Fruit fly (Drosophila melanogaster) whole organism, embryonic: ENCODE results near the gene Ac78C.

ENCODE experiments used
- Awh ChIP-seq: fragments of 200-800 bp; sonication (Bioruptor generic); IDR thresholded peaks from 2 replicates; pipeline ENCODE4, ENCODE4 v1.3.6; 2022; ENCODE audit warnings: missing biosample characterization, missing genetic modification characterization
- Blimp-1 ChIP-seq: fragments of 200-800 bp; sonication (Bioruptor generic); optimal IDR thresholded peaks from 3 replicates; lab custom pipeline; 2018; ENCODE audit warnings: missing biosample characterization, missing genetic modification characterization, mild to moderate bottlenecking, moderate library complexity, missing genetic modification reagents
- CG1024 ChIP-seq: fragments of 200-800 bp; sonication (Bioruptor generic); IDR thresholded peaks from 2 replicates; pipeline ENCODE4 v1.3.6; 2022; ENCODE audit warnings: missing biosample characterization, missing genetic modification characterization
- CG11085 ChIP-seq: fragments of 200-800 bp; sonication (Bioruptor generic); IDR thresholded peaks from 2 replicates; pipeline ENCODE4 v1.3.6; 2022; ENCODE audit warnings: missing biosample characterization, missing genetic modification characterization
- CG11504 ChIP-seq: fragments of 200-800 bp; sonication (Bioruptor generic); optimal IDR thresholded peaks from 3 replicates; lab custom pipeline; 2019; ENCODE audit warnings: missing biosample characterization, mild to moderate bottlenecking, missing genetic modification characterization, moderate library complexity
- CG13775 ChIP-seq: fragments of 200-800 bp; sonication (Bioruptor generic); optimal IDR thresholded peaks from 3 replicates; lab custom pipeline; 2017; ENCODE audit warnings: missing biosample characterization, mild to moderate bottlenecking, missing genetic modification characterization
- CG13894 ChIP-seq: fragments of 200-800 bp; sonication (Bioruptor generic); optimal IDR thresholded peaks from 3 replicates; lab custom pipeline; 2018; ENCODE audit warnings: missing biosample characterization, mild to moderate bottlenecking, missing genetic modification characterization, moderate library complexity
- CG14667 ChIP-seq: fragments of 200-800 bp; sonication (Bioruptor generic); IDR thresholded peaks from 2 replicates; pipeline ENCODE4 v1.3.6; 2022; ENCODE audit warnings: missing biosample characterization, missing genetic modification characterization
- CG1529 ChIP-seq: fragments of 200-800 bp; sonication (Bioruptor generic); optimal IDR thresholded peaks from 3 replicates; lab custom pipeline; 2018; ENCODE audit warnings: missing biosample characterization, missing genetic modification characterization
- CG15696 ChIP-seq: fragments of 200-800 bp; sonication (Bioruptor generic); optimal IDR thresholded peaks from 2 replicates; lab custom pipeline; 2019; ENCODE audit warnings: missing biosample characterization, mild to moderate bottlenecking, missing genetic modification characterization, moderate library complexity
- CG1602 ChIP-seq: fragments of 200-800 bp; sonication (Bioruptor generic); optimal IDR thresholded peaks from 3 replicates; lab custom pipeline; 2016; ENCODE audit warnings: missing biosample characterization, missing genetic modification characterization
- CG2116 ChIP-seq: fragments of 200-800 bp; sonication (Bioruptor generic); optimal IDR thresholded peaks from 3 replicates; lab custom pipeline; 2018; ENCODE audit warnings: missing biosample characterization, mild to moderate bottlenecking, missing genetic modification characterization
- CG2875 ChIP-seq: fragments of 200-800 bp; sonication (Bioruptor generic); optimal IDR thresholded peaks from 2 replicates; lab custom pipeline; 2017; ENCODE audit warnings: missing biosample characterization, mild to moderate bottlenecking, missing genetic modification characterization, missing genetic modification reagents
- CG3281 ChIP-seq: fragments of 200-800 bp; sonication (Bioruptor generic); optimal IDR thresholded peaks from 3 replicates; lab custom pipeline; 2017; ENCODE audit warnings: missing biosample characterization, mild to moderate bottlenecking, missing genetic modification characterization
- CG33213 ChIP-seq: fragments of 200-800 bp; sonication (Bioruptor generic); optimal IDR thresholded peaks from 3 replicates; lab custom pipeline; 2016; ENCODE audit warnings: missing biosample characterization, missing genetic modification characterization
- CG3838 ChIP-seq: fragments of 200-800 bp; sonication (Bioruptor generic); optimal IDR thresholded peaks from 3 replicates; lab custom pipeline; 2016; ENCODE audit warnings: missing biosample characterization, missing genetic modification characterization
- CG3847 ChIP-seq: fragments of 200-800 bp; sonication (Bioruptor generic); IDR thresholded peaks from 2 replicates; pipeline ENCODE4 v1.3.6; 2022; ENCODE audit warnings: missing biosample characterization, missing genetic modification characterization
- CG8290 ChIP-seq, 3 experiments: fragments of 200-800 bp; sonication (Bioruptor generic); optimal IDR thresholded peaks; 2 replicates each; lab custom pipeline; 2016 to 2019; ENCODE audit warnings: missing biosample characterization in 3 of 3, missing genetic modification characterization in 3 of 3, mild to moderate bottlenecking in 2 of 3, moderate library complexity in 1 of 3
- CG8359 ChIP-seq: fragments of 200-800 bp; sonication (Bioruptor generic); optimal IDR thresholded peaks from 2 replicates; lab custom pipeline; 2017; ENCODE audit warnings: missing biosample characterization, mild to moderate bottlenecking, missing genetic modification characterization, borderline replicate concordance
- CG8924 ChIP-seq: fragments of 200-800 bp; optimal IDR thresholded peaks from 3 replicates; lab custom pipeline; 2019; ENCODE audit warnings: missing biosample characterization, mild to moderate bottlenecking, missing genetic modification characterization, moderate library complexity
- CG8944 ChIP-seq: fragments of 200-800 bp; sonication (Bioruptor generic); optimal IDR thresholded peaks from 3 replicates; lab custom pipeline; 2016; ENCODE audit warnings: missing biosample characterization, missing genetic modification characterization
- CG9727 ChIP-seq: fragments of 200-800 bp; sonication (Bioruptor generic); optimal IDR thresholded peaks from 3 replicates; lab custom pipeline; 2017; ENCODE audit warnings: missing biosample characterization, mild to moderate bottlenecking, missing genetic modification characterization
- D19A ChIP-seq: fragments of 200-800 bp; optimal IDR thresholded peaks from 3 replicates; lab custom pipeline; 2019; ENCODE audit warnings: missing biosample characterization, mild to moderate bottlenecking, missing genetic modification characterization, moderate library complexity
- Dp ChIP-seq: fragments of 200-800 bp; sonication (Bioruptor generic); optimal IDR thresholded peaks from 2 replicates; lab custom pipeline; 2018; ENCODE audit warnings: missing biosample characterization, mild to moderate bottlenecking, missing genetic modification characterization, moderate library complexity
- HLH54F ChIP-seq: fragments of 200-800 bp; sonication (Bioruptor generic); optimal IDR thresholded peaks from 3 replicates; lab custom pipeline; 2016; ENCODE audit warnings: missing biosample characterization, missing genetic modification characterization
- Hand ChIP-seq: fragments of 200-800 bp; sonication (Bioruptor generic); optimal IDR thresholded peaks from 2 replicates; lab custom pipeline; 2017; ENCODE audit warnings: mild to moderate bottlenecking, missing biosample characterization, missing genetic modification reagents, missing genetic modification characterization
- Hr51 ChIP-seq, 2 experiments: fragments of 200-800 bp; sonication (Bioruptor generic); optimal IDR thresholded peaks; 2 replicates in 1 of 2; 3 replicates in 1 of 2; lab custom pipeline; 2016 to 2018; ENCODE audit warnings: missing biosample characterization in 2 of 2, missing genetic modification characterization in 2 of 2, mild to moderate bottlenecking in 1 of 2, moderate library complexity in 1 of 2
- Meics ChIP-seq: fragments of 200-800 bp; sonication (Bioruptor generic); optimal IDR thresholded peaks from 2 replicates; lab custom pipeline; 2017; ENCODE audit warnings: missing biosample characterization, mild to moderate bottlenecking, missing genetic modification characterization
- Poxn ChIP-seq: fragments of 200-800 bp; sonication (Bioruptor generic); IDR thresholded peaks from 2 replicates; pipeline ENCODE4 v1.3.6; 2022; ENCODE audit warnings: missing biosample characterization, missing genetic modification characterization
- Scr ChIP-seq: fragments of 200-800 bp; sonication (Bioruptor generic); IDR thresholded peaks from 2 replicates; pipeline ENCODE4 v1.3.6; 2022; ENCODE audit warnings: missing biosample characterization, missing genetic modification characterization; ENCODE audit not compliant: partially characterized antibody
- Tbp ChIP-seq: fragments of >200 bp; optimal IDR thresholded peaks from 2 replicates; lab custom pipeline; 2018; ENCODE audit warnings: missing biosample characterization, missing genetic modification characterization
- Vsx1 ChIP-seq: fragments of 200-800 bp; sonication (Bioruptor generic); optimal IDR thresholded peaks from 2 replicates; lab custom pipeline; 2017; ENCODE audit warnings: missing biosample characterization, mild to moderate bottlenecking, missing genetic modification characterization, missing genetic modification reagents
- Xrp1 ChIP-seq: fragments of 200-800 bp; sonication (Bioruptor generic); IDR thresholded peaks from 2 replicates; pipeline ENCODE4 v1.3.6; 2022; ENCODE audit warnings: missing biosample characterization, missing genetic modification characterization
- abd-A ChIP-seq: fragments of 200-800 bp; sonication (Bioruptor generic); optimal IDR thresholded peaks from 3 replicates; lab custom pipeline; 2019; ENCODE audit warnings: missing biosample characterization, mild to moderate bottlenecking, missing genetic modification characterization, moderate library complexity
- ac ChIP-seq: fragments of 200-800 bp; sonication (Bioruptor generic); optimal IDR thresholded peaks from 3 replicates; lab custom pipeline; 2017; ENCODE audit warnings: missing biosample characterization, mild to moderate bottlenecking, missing genetic modification characterization
- ato ChIP-seq: fragments of 200-800 bp; sonication (Bioruptor generic); IDR thresholded peaks from 2 replicates; pipeline ENCODE4 v1.3.6; 2022; ENCODE audit warnings: missing biosample characterization, missing genetic modification characterization; ENCODE audit not compliant: partially characterized antibody
- cad ChIP-seq: fragments of >200 bp; optimal IDR thresholded peaks from 2 replicates; lab custom pipeline; 2017; ENCODE audit warnings: missing biosample characterization, missing genetic modification characterization
- chinmo ChIP-seq: fragments of 200-800 bp; sonication (Bioruptor generic); IDR thresholded peaks from 4 replicates; pipeline ENCODE4 v1.3.6; 2022; ENCODE audit warnings: missing biosample characterization, missing genetic modification characterization; ENCODE audit not compliant: partially characterized antibody
- dmrt99B ChIP-seq: fragments of 200-800 bp; sonication (Bioruptor generic); optimal IDR thresholded peaks from 2 replicates; lab custom pipeline; 2018; ENCODE audit warnings: missing biosample characterization, mild to moderate bottlenecking, missing genetic modification characterization, moderate library complexity
- gcm2 ChIP-seq: fragments of 200-800 bp; sonication (Bioruptor generic); optimal IDR thresholded peaks from 2 replicates; lab custom pipeline; 2016; ENCODE audit warnings: missing biosample characterization, missing genetic modification characterization
- kah ChIP-seq: fragments of 200-800 bp; sonication (Bioruptor generic); optimal IDR thresholded peaks from 2 replicates; lab custom pipeline; 2018; ENCODE audit warnings: missing biosample characterization, mild to moderate bottlenecking, missing genetic modification characterization
- klu ChIP-seq: fragments of 200-800 bp; sonication (Bioruptor generic); IDR thresholded peaks from 2 replicates; pipeline ENCODE4 v1.3.6; 2022; ENCODE audit warnings: missing biosample characterization, missing genetic modification characterization
- lbe ChIP-seq: fragments of 200-800 bp; sonication (Bioruptor generic); optimal IDR thresholded peaks from 2 replicates; lab custom pipeline; 2016; ENCODE audit warnings: missing biosample characterization, mild to moderate bottlenecking, missing genetic modification characterization
- maf-S ChIP-seq: fragments of 200-800 bp; sonication (Bioruptor generic); optimal IDR thresholded peaks from 2 replicates; lab custom pipeline; 2016; ENCODE audit warnings: missing biosample characterization, missing genetic modification characterization
- p53 ChIP-seq: fragments of 200-800 bp; sonication (Bioruptor generic); optimal IDR thresholded peaks from 2 replicates; lab custom pipeline; 2016; ENCODE audit warnings: missing biosample characterization, missing genetic modification characterization
- ranshi ChIP-seq: fragments of 200-800 bp; sonication (Bioruptor generic); IDR thresholded peaks from 2 replicates; pipeline ENCODE4 v1.3.6; 2022; ENCODE audit warnings: missing biosample characterization, missing genetic modification characterization
- sd ChIP-seq: fragments of 200-800 bp; sonication (Bioruptor generic); optimal IDR thresholded peaks from 3 replicates; lab custom pipeline; 2018; ENCODE audit warnings: missing biosample characterization, mild to moderate bottlenecking, missing genetic modification characterization, moderate library complexity
- sr ChIP-seq: fragments of 200-800 bp; sonication (Bioruptor generic); IDR thresholded peaks from 3 replicates; pipeline ENCODE4 v1.3.6; 2022; ENCODE audit warnings: missing biosample characterization, missing genetic modification characterization
- stwl ChIP-seq: fragments of 200-800 bp; sonication (Bioruptor generic); optimal IDR thresholded peaks from 3 replicates; lab custom pipeline; 2018; ENCODE audit warnings: missing biosample characterization, mild to moderate bottlenecking, missing genetic modification characterization, moderate library complexity
- sug ChIP-seq: fragments of 200-800 bp; optimal IDR thresholded peaks from 2 replicates; lab custom pipeline; 2019; ENCODE audit warnings: missing biosample characterization, mild to moderate bottlenecking, missing genetic modification characterization, moderate library complexity

Gene Ac78C

dm6 chr3L:21101316-21101715 is 70.4 kb downstream of the Ac78C start:
- TF ChIP-seq gcm2 (GFP tag; lab: Kevin White, UChicago) (no peak), D19A (tag; lab: Kevin White, UChicago) (no peak), ato (GFP tag; lab: Robert Waterston, UW) (no peak), ranshi (GFP tag; lab: Robert Waterston, UW) (no peak), Xrp1 (no peak), abd-A (tag; lab: Kevin White, UChicago) (peak; percentile 61), kah (no peak), cad (GFP tag; lab: Kevin White, UChicago) (no peak), Vsx1 (peak; percentile 14), Awh (0 out of 2 replicates have a peak, but pooled peaks have one; percentile 31), CG2116 (GFP tag; lab: Kevin White, UChicago) (no peak), p53 (GFP tag; lab: Kevin White, UChicago) (no peak), HLH54F (GFP tag; lab: Kevin White, UChicago) (no peak), CG14667 (GFP tag; lab: Robert Waterston, UW) (no peak), sd (peak; percentile 85), CG3838 (GFP tag; lab: Kevin White, UChicago) (no peak), maf-S (GFP tag; lab: Kevin White, UChicago) (no peak), ac (GFP tag; lab: Kevin White, UChicago) (no peak), CG1602 (no peak), CG8944 (GFP tag; lab: Kevin White, UChicago) (no peak), CG13894 (peak; percentile 81), Meics (GFP tag; lab: Kevin White, UChicago) (no peak), chinmo (GFP tag; lab: Robert Waterston, UW) (0 out of 4 replicates have a peak, but pooled peaks have one; percentile 61), Hand (GFP tag; lab: Kevin White, UChicago) (no peak), CG8924 (no peak), stwl (tag; lab: Kevin White, UChicago) (no peak), dmrt99B (tag; lab: Kevin White, UChicago) (no peak), lbe (GFP tag; lab: Kevin White, UChicago) (no peak), Hr51 (GFP tag; optimal IDR thresholded peaks at IDR 0.05; lab: Kevin White, UChicago) (no peak), CG3281 (no peak), CG15696 (no peak), Tbp (GFP tag; lab: Kevin White, UChicago) (no peak), CG1529 (no peak), sr (GFP tag; lab: Robert Waterston, UW) (peak; percentile 54; the same call in 2 of the 3 replicates), CG8359 (no peak), Poxn (GFP tag; lab: Robert Waterston, UW) (no peak), CG13775 (GFP tag; lab: Kevin White, UChicago) (no peak), CG11504 (tag; lab: Kevin White, UChicago) (no peak), klu (GFP tag; lab: Robert Waterston, UW) (no peak), Scr (no peak), CG1024 (GFP tag; lab: Robert Waterston, UW) (no peak), CG11085 (GFP tag; lab: Robert Waterston, UW) (no peak), CG9727 (no peak), CG3847 (GFP tag; lab: Robert Waterston, UW) (no peak), sug (tag; lab: Kevin White, UChicago) (no peak), Blimp-1 (peak; percentile 2), CG33213 (GFP tag; lab: Kevin White, UChicago) (no peak), CG2875 (no peak), Dp (GFP tag; lab: Kevin White, UChicago) (no peak), CG8290 (GFP tag; optimal IDR thresholded peaks at IDR 0.05; lab: Kevin White, UChicago) (no peak), CG8290 (tag; optimal IDR thresholded peaks at IDR 0.05; lab: Kevin White, UChicago) (no peak)
